Worm (Caenorhabditis elegans): ENCODE measurements around the gene ZK688.9.

- TF ChIP-seq unc-55 (GFP tag; optimal IDR thresholded peaks at IDR 0.05), result no peak
- no peak for TF ChIP-seq pha-4 (tag; optimal IDR thresholded peaks at IDR 0.05)
- TF ChIP-seq pha-2 (tag; optimal IDR thresholded peaks at IDR 0.05), result no peak
- TF ChIP-seq C08G9.2 (tag; optimal IDR thresholded peaks at IDR 0.05), result no peak
- TF ChIP-seq ceh-48 (tag; optimal IDR thresholded peaks at IDR 0.05), result no peak
- TF ChIP-seq elt-2 (tag; optimal IDR thresholded peaks at IDR 0.05), result no peak
- TF ChIP-seq Y22D7AL.16 (tag; optimal IDR thresholded peaks at IDR 0.05), result no peak
- TF ChIP-seq gmeb-2 (tag; optimal IDR thresholded peaks at IDR 0.05), result no peak
- TF ChIP-seq ceh-18 (tag; optimal IDR thresholded peaks at IDR 0.05), result no peak
- no peak for TF ChIP-seq nhr-232 (tag; optimal IDR thresholded peaks at IDR 0.05)
- TF ChIP-seq F13H6.1 (tag; optimal IDR thresholded peaks at IDR 0.05), result no peak
- TF ChIP-seq nhr-11 (tag; optimal IDR thresholded peaks at IDR 0.05), result no peak
- no peak for TF ChIP-seq pqm-1 (tag; optimal IDR thresholded peaks at IDR 0.05)
- no peak for TF ChIP-seq unc-3 (GFP tag; conservative IDR thresholded peaks at IDR 0.05)
- no peak for TF ChIP-seq unc-3 (tag; optimal IDR thresholded peaks at IDR 0.05)
These were observed 17.9 kb upstream of the ZK688.9 start, which contains the start of gene best-24 for ce11 chrIII:7900733-7901132.

Data from whole organism, late embryonic.